Fruit fly (Drosophila melanogaster): ENCODE results near the gene CG3847.

Gene CG3847

DNA sequence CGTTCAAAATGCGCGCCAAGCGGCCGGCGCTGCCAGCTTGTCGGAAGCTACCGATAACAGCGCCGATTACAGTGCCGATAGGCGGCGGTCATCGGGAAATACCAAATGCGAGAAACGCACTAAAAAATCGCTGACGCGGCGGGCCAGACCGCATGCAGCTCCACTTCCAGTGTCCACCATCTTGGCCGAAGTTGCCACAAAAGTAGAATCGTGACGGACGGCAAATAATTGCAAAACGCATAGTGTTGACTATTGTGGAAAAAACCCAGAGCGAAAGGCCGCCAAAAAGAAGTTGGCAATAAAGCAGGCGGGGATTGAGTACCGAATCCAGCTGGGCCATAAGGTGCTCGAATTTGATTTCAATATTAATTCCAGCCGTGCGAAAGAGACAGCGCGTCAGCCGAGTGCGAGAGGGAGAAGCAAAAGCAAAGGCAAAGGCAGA is at the start of gene CG3847 (continued):
- TF ChIP-seq HmgD (GFP tag; optimal IDR thresholded peaks at IDR 0.05) (peak; percentile 75), sug (tag; optimal IDR thresholded peaks at IDR 0.05) (peak; percentile 55), Med (GFP tag) (peak; percentile 88), CkIIα-i1 (GFP tag; IDR thresholded peaks at IDR 0.05) (no peak), pan (optimal IDR thresholded peaks at IDR 0.05) (no peak), pan (GFP tag; optimal IDR thresholded peaks at IDR 0.05 in 1 of 2, IDR thresholded peaks at IDR 0.05 in 1 of 2) (peak in 1 of 2 experiments; percentile 29), CG6765 (GFP tag; optimal IDR thresholded peaks at IDR 0.05) (peak; percentile 34), kay (GFP tag; optimal IDR thresholded peaks at IDR 0.05) (no peak), yki (optimal IDR thresholded peaks at IDR 0.05) (no peak), Antp (GFP tag; optimal IDR thresholded peaks at IDR 0.05) (peak; percentile 44), CG8924 (tag; optimal IDR thresholded peaks at IDR 0.05) (peak; percentile 36), Vsx1 (GFP tag; optimal IDR thresholded peaks at IDR 0.05) (no peak), CG18764 (GFP tag; optimal IDR thresholded peaks at IDR 0.05) (no peak), al (GFP tag; IDR thresholded peaks at IDR 0.05) (no peak), HLH4C (GFP tag; IDR thresholded peaks at IDR 0.05; ENCODE audit: partially characterized antibody) (peak; percentile 48; the same call in 2 of the 3 replicates), Atf-2 (GFP tag; optimal IDR thresholded peaks at IDR 0.05) (no peak), Atf6 (GFP tag; IDR thresholded peaks at IDR 0.05) (no peak), tgo (GFP tag; IDR thresholded peaks at IDR 0.05) (no peak), Dll (GFP tag; IDR thresholded peaks at IDR 0.05; ENCODE audit: partially characterized antibody) (peak; percentile 63), jing (GFP tag; optimal IDR thresholded peaks at IDR 0.05) (no peak), Aef1 (GFP tag; IDR thresholded peaks at IDR 0.05) (0 out of 3 replicates have a peak, but pooled peaks have one; percentile 19), Ets97D (GFP tag; optimal IDR thresholded peaks at IDR 0.05) (peak; percentile 96), Usf (GFP tag; optimal IDR thresholded peaks at IDR 0.05) (no peak), Ada2b (GFP tag; IDR thresholded peaks at IDR 0.05) (no peak), CG8089 (GFP tag; optimal IDR thresholded peaks at IDR 0.05) (peak; percentile 18), sr (GFP tag; IDR thresholded peaks at IDR 0.05) (no peak), slbo (GFP tag; IDR thresholded peaks at IDR 0.05) (peak; percentile 65), dmrt99B (tag; optimal IDR thresholded peaks at IDR 0.05) (no peak), tx (GFP tag; optimal IDR thresholded peaks at IDR 0.05) (no peak), CG30403 (GFP tag; optimal IDR thresholded peaks at IDR 0.05) (peak; percentile 29), abd-A (tag; optimal IDR thresholded peaks at IDR 0.05) (peak; percentile 51), sisA (GFP tag; IDR thresholded peaks at IDR 0.05) (no peak), pfk (GFP tag; optimal IDR thresholded peaks at IDR 0.05) (peak; percentile 33), repo (GFP tag; optimal IDR thresholded peaks at IDR 0.05) (peak; percentile 46), Six4 (GFP tag; optimal IDR thresholded peaks at IDR 0.05) (no peak), ATbp (GFP tag; optimal IDR thresholded peaks at IDR 0.05) (peak; percentile 26), gro (GFP tag; optimal IDR thresholded peaks at IDR 0.05) (peak; percentile 69), prd (optimal IDR thresholded peaks at IDR 0.05) (no peak), prd (GFP tag; IDR thresholded peaks at IDR 0.05) (0 out of 3 replicates have a peak, but pooled peaks have one; percentile 29), Scr (GFP tag; IDR thresholded peaks at IDR 0.05; ENCODE audit: partially characterized antibody) (peak; percentile 62), hkb (optimal IDR thresholded peaks at IDR 0.05) (no peak), hkb (GFP tag; IDR thresholded peaks at IDR 0.05) (peak; percentile 39), CG2199 (GFP tag; IDR thresholded peaks at IDR 0.05) (no peak), HLH3B (GFP tag; IDR thresholded peaks at IDR 0.05) (no peak), zf30C (GFP tag; optimal IDR thresholded peaks at IDR 0.05) (no peak), CG9609 (GFP tag; optimal IDR thresholded peaks at IDR 0.05) (peak; percentile 29), Neu2 (GFP tag; optimal IDR thresholded peaks at IDR 0.05; ENCODE audit: borderline replicate concordance) (peak; percentile 94), en (GFP tag; optimal IDR thresholded peaks at IDR 0.05) (no peak), CG6683 (GFP tag; optimal IDR thresholded peaks at IDR 0.05) (no peak), CG12744 (GFP tag; optimal IDR thresholded peaks at IDR 0.05) (no peak), sob (GFP tag; IDR thresholded peaks at IDR 0.05) (peak; percentile 72), Sry-δ (GFP tag; optimal IDR thresholded peaks at IDR 0.05) (peak; percentile 81), lmd (GFP tag; IDR thresholded peaks at IDR 0.05) (no peak)
